Worm (Caenorhabditis elegans) whole organism, L4 larva: Measurements from ENCODE around the gene F41D9.2.

ENCODE experiments used
- D1046.2 ChIP-seq: fragments of 200-800 bp; sonication (Bioruptor generic); IDR thresholded peaks from 2 replicates; pipeline ENCODE4 v1.3.6; 2022; ENCODE audit warnings: missing genetic modification characterization, missing compliant biosample characterization
- F49E8.2 ChIP-seq: sonication (generic microtip); optimal IDR thresholded peaks from 2 replicates; lab custom pipeline; 2016; ENCODE audit warnings: missing compliant biosample characterization, mild to moderate bottlenecking, missing genetic modification characterization, borderline replicate concordance
- T26A8.4 ChIP-seq: fragments of 200-800 bp; sonication (Bioruptor generic); IDR thresholded peaks from 2 replicates; pipeline ENCODE4 v1.3.6; 2022; ENCODE audit warnings: missing genetic modification characterization, missing compliant biosample characterization
- Y105C5A.15 ChIP-seq: fragments of 200-800 bp; sonication (Bioruptor generic); IDR thresholded peaks from 2 replicates; pipeline ENCODE4 v1.3.6; 2022; ENCODE audit warnings: missing genetic modification characterization, missing compliant biosample characterization
- Y75B8A.6 ChIP-seq: fragments of 200-800 bp; sonication (Bioruptor generic); IDR thresholded peaks from 2 replicates; pipeline ENCODE4 v1.3.6; 2022; ENCODE audit warnings: missing genetic modification reagents, missing genetic modification characterization, missing compliant biosample characterization
- ZK337.2 ChIP-seq: fragments of 200-800 bp; sonication (Bioruptor generic); IDR thresholded peaks from 2 replicates; pipeline ENCODE4 v1.3.6; 2022; ENCODE audit warnings: missing genetic modification reagents, missing genetic modification characterization, missing compliant biosample characterization
- aha-1 ChIP-seq: fragments of 150-350 bp; peaks from one replicate; lab custom pipeline; 2014; ENCODE audit warnings: missing biosample characterization, missing genetic modification characterization
- attf-4 ChIP-seq: sonication (generic microtip); optimal IDR thresholded peaks from 3 replicates; lab custom pipeline; 2017; ENCODE audit warnings: missing biosample characterization, missing genetic modification characterization
- ceh-32 ChIP-seq: sonication (generic microtip); optimal IDR thresholded peaks from 2 replicates; lab custom pipeline; 2016; ENCODE audit warnings: mild to moderate bottlenecking, missing genetic modification characterization, missing compliant biosample characterization; ENCODE audit not compliant: poor library complexity
- ceh-44 ChIP-seq: fragments of 200-800 bp; sonication (Bioruptor generic); IDR thresholded peaks from 2 replicates; pipeline ENCODE4 v1.3.6; 2022; ENCODE audit warnings: missing genetic modification reagents, missing genetic modification characterization, missing compliant biosample characterization
- ceh-62 ChIP-seq: sonication (generic microtip); optimal IDR thresholded peaks from 2 replicates; lab custom pipeline; 2017; ENCODE audit warnings: missing biosample characterization, missing genetic modification characterization
- ctbp-1 ChIP-seq: fragments of 200-800 bp; sonication (Bioruptor generic); IDR thresholded peaks from 2 replicates; pipeline ENCODE4 v1.3.6; 2022; ENCODE audit warnings: missing genetic modification reagents, missing genetic modification characterization, missing compliant biosample characterization
- daf-12 ChIP-seq: fragments of 150-350 bp; optimal IDR thresholded peaks from 2 replicates; lab custom pipeline; 2014; ENCODE audit warnings: missing biosample characterization, missing genetic modification reagents, missing genetic modification characterization
- daf-16 ChIP-seq, 3 experiments: sonication (generic microtip); optimal IDR thresholded peaks; 2 replicates each; lab custom pipeline; 2016 to 2017; ENCODE audit warnings: missing genetic modification characterization in 3 of 3, missing genetic modification reagents in 3 of 3, mild to moderate bottlenecking in 2 of 3, missing compliant biosample characterization in 2 of 3, missing biosample characterization in 1 of 3, moderate library complexity in 1 of 3
- daf-19 ChIP-seq: fragments of 200-800 bp; sonication (Bioruptor generic); conservative IDR thresholded peaks from 2 replicates; pipeline ENCODE4 v1.3.6; 2022; ENCODE audit warnings: missing genetic modification characterization, missing compliant biosample characterization
- dmd-6 ChIP-seq: fragments of 200-800 bp; sonication (Bioruptor generic); IDR thresholded peaks from 2 replicates; pipeline ENCODE4 v1.3.6; 2022; ENCODE audit warnings: missing genetic modification reagents, missing genetic modification characterization, missing compliant biosample characterization
- dmd-8 ChIP-seq: fragments of 200-800 bp; sonication (Bioruptor generic); IDR thresholded peaks from 2 replicates; pipeline ENCODE4 v1.3.6; 2022; ENCODE audit warnings: missing genetic modification characterization, missing compliant biosample characterization
- dve-1 ChIP-seq: sonication (generic microtip); optimal IDR thresholded peaks from 2 replicates; lab custom pipeline; 2017; ENCODE audit warnings: antibody characterized with exemption, mild to moderate bottlenecking, missing genetic modification characterization, missing compliant biosample characterization; ENCODE audit not compliant: insufficient read depth
- hif-1 ChIP-seq, 2 experiments: sonication (generic microtip); optimal IDR thresholded peaks; 2 replicates each; lab custom pipeline; 2016 to 2017; ENCODE audit warnings: missing compliant biosample characterization in 2 of 2, missing genetic modification characterization in 2 of 2, missing genetic modification reagents in 2 of 2, missing genotype in 2 of 2, mild to moderate bottlenecking in 1 of 2
- hlh-11 ChIP-seq: fragments of 200-800 bp; sonication (Bioruptor generic); optimal IDR thresholded peaks from 2 replicates; lab custom pipeline; 2018; ENCODE audit warnings: mild to moderate bottlenecking, missing genetic modification characterization, missing compliant biosample characterization
- jun-1 ChIP-seq: fragments of 150-350 bp; optimal IDR thresholded peaks from 2 replicates; lab custom pipeline; 2014; ENCODE audit warnings: missing biosample characterization, missing genetic modification reagents, missing genetic modification characterization
- lin-1 ChIP-seq: fragments of 200-800 bp; sonication (Bioruptor generic); IDR thresholded peaks from 2 replicates; pipeline ENCODE4 v1.3.6; 2022; ENCODE audit warnings: missing genetic modification reagents, missing genetic modification characterization, missing compliant biosample characterization
- lin-38 ChIP-seq: fragments of 200-800 bp; sonication (Bioruptor generic); IDR thresholded peaks from 2 replicates; pipeline ENCODE4 v1.3.6; 2022; ENCODE audit warnings: missing genetic modification reagents, missing genetic modification characterization, missing compliant biosample characterization
- madf-5 ChIP-seq, 2 experiments: fragments of 200-800 bp; sonication (Bioruptor generic); IDR thresholded peaks; 2 replicates each; pipeline ENCODE4 v1.3.6; 2022; ENCODE audit warnings: missing compliant biosample characterization in 2 of 2, missing genetic modification characterization in 2 of 2
- madf-9 ChIP-seq: fragments of 200-800 bp; sonication (Bioruptor generic); conservative IDR thresholded peaks from 2 replicates; pipeline ENCODE4 v1.3.6; 2022; ENCODE audit warnings: missing genetic modification reagents, missing genetic modification characterization, missing compliant biosample characterization
- mdt-29 ChIP-seq: fragments of 200-800 bp; sonication (Bioruptor generic); IDR thresholded peaks from 2 replicates; pipeline ENCODE4 v1.3.6; 2022; ENCODE audit warnings: missing genetic modification reagents, missing genetic modification characterization, missing compliant biosample characterization
- mxl-2 ChIP-seq: fragments of 200-800 bp; sonication (Bioruptor generic); conservative IDR thresholded peaks from 2 replicates; pipeline ENCODE4 v1.3.6; 2022; ENCODE audit warnings: missing genetic modification reagents, missing genetic modification characterization, missing compliant biosample characterization
- mxl-3 ChIP-seq: fragments of 200-800 bp; sonication (Bioruptor generic); optimal IDR thresholded peaks from 2 replicates; lab custom pipeline; 2018; ENCODE audit warnings: mild to moderate bottlenecking, missing genetic modification characterization, missing compliant biosample characterization
- nhr-102 ChIP-seq: sonication (generic microtip); optimal IDR thresholded peaks from 2 replicates; lab custom pipeline; 2016; ENCODE audit warnings: mild to moderate bottlenecking, missing genetic modification characterization, moderate library complexity, missing compliant biosample characterization
- nhr-11 ChIP-seq: fragments of 150-350 bp; optimal IDR thresholded peaks from 2 replicates; lab custom pipeline; 2014; ENCODE audit warnings: missing biosample characterization, missing genetic modification characterization
- nhr-111 ChIP-seq: fragments of 200-800 bp; sonication (Bioruptor generic); optimal IDR thresholded peaks from 2 replicates; lab custom pipeline; 2018; ENCODE audit warnings: mild to moderate bottlenecking, missing genetic modification characterization, missing compliant biosample characterization
- nhr-25 ChIP-seq: sonication (generic microtip); optimal IDR thresholded peaks from 2 replicates; lab custom pipeline; 2017; ENCODE audit warnings: missing genetic modification characterization, mild to moderate bottlenecking, missing compliant biosample characterization, antibody characterized with exemption, moderate library complexity, borderline replicate concordance; ENCODE audit not compliant: insufficient read depth
- nhr-28 ChIP-seq: fragments of 150-350 bp; optimal IDR thresholded peaks from 2 replicates; lab custom pipeline; 2014; ENCODE audit warnings: missing biosample characterization, missing genetic modification characterization
- nhr-41 ChIP-seq: fragments of 200-800 bp; sonication (Bioruptor generic); IDR thresholded peaks from 2 replicates; pipeline ENCODE4 v1.3.6; 2022; ENCODE audit warnings: missing genetic modification reagents, missing genetic modification characterization, missing compliant biosample characterization
- nhr-42 ChIP-seq: fragments of 200-800 bp; sonication (Bioruptor generic); IDR thresholded peaks from 2 replicates; pipeline ENCODE4 v1.3.6; 2022; ENCODE audit warnings: missing genetic modification characterization, missing compliant biosample characterization
- nhr-48 ChIP-seq: sonication (generic microtip); optimal IDR thresholded peaks from 2 replicates; lab custom pipeline; 2016; ENCODE audit warnings: mild to moderate bottlenecking, missing genetic modification characterization, missing compliant biosample characterization
- nhr-77 ChIP-seq: fragments of 150-350 bp; optimal IDR thresholded peaks from 2 replicates; lab custom pipeline; 2014; ENCODE audit warnings: missing biosample characterization, missing genetic modification characterization
- pha-4 ChIP-seq, 2 experiments: fragments of 150-350 bp in 1 of 2; fragments of 200-800 bp in 1 of 2; sonication (Bioruptor generic) in 1 of 2; IDR thresholded peaks in 1 of 2; optimal IDR thresholded peaks in 1 of 2; 2 replicates each; pipeline versions ENCODE4 v1.3.6 to Lab custom; 2014 to 2022; ENCODE audit warnings: missing genetic modification characterization in 2 of 2, missing genetic modification reagents in 2 of 2, missing biosample characterization in 1 of 2, missing compliant biosample characterization in 1 of 2
- php-3 ChIP-seq: fragments of 200-800 bp; sonication (Bioruptor generic); IDR thresholded peaks from 2 replicates; pipeline ENCODE4 v1.3.6; 2022; ENCODE audit warnings: missing genetic modification reagents, missing genetic modification characterization, missing compliant biosample characterization
- rbr-2 ChIP-seq: sonication (generic microtip); optimal IDR thresholded peaks from 2 replicates; lab custom pipeline; 2016; ENCODE audit warnings: missing genotype, missing genetic modification characterization, missing compliant biosample characterization
- snpc-1.2 ChIP-seq: fragments of 200-800 bp; sonication (Bioruptor generic); IDR thresholded peaks from 2 replicates; pipeline ENCODE4 v1.3.6; 2022; ENCODE audit warnings: missing genetic modification reagents, missing genetic modification characterization, missing compliant biosample characterization
- spr-3 ChIP-seq: fragments of 200-800 bp; sonication (Bioruptor generic); optimal IDR thresholded peaks from 2 replicates; lab custom pipeline; 2018; ENCODE audit warnings: mild to moderate bottlenecking, missing genetic modification characterization, missing compliant biosample characterization
- unc-62 ChIP-seq, 3 experiments: fragments of 150-350 bp in 1 of 3; sonication (generic microtip); optimal IDR thresholded peaks in 2 of 3; peaks in 1 of 3; 1 replicate in 1 of 3; 2 replicates in 2 of 3; lab custom pipeline; 2014 to 2017; ENCODE audit warnings: missing biosample characterization in 3 of 3, missing genetic modification characterization in 3 of 3, missing genetic modification reagents in 3 of 3, missing genotype in 1 of 3
- vab-7 ChIP-seq: fragments of 200-800 bp; sonication (Bioruptor generic); IDR thresholded peaks from 2 replicates; pipeline ENCODE4 v1.3.6; 2022; ENCODE audit warnings: missing genetic modification reagents, missing genetic modification characterization, missing compliant biosample characterization
- ztf-7 ChIP-seq: fragments of 150-350 bp; optimal IDR thresholded peaks from 2 replicates; lab custom pipeline; 2014; ENCODE audit warnings: missing biosample characterization, missing genetic modification characterization

Gene F41D9.2

DNA sequence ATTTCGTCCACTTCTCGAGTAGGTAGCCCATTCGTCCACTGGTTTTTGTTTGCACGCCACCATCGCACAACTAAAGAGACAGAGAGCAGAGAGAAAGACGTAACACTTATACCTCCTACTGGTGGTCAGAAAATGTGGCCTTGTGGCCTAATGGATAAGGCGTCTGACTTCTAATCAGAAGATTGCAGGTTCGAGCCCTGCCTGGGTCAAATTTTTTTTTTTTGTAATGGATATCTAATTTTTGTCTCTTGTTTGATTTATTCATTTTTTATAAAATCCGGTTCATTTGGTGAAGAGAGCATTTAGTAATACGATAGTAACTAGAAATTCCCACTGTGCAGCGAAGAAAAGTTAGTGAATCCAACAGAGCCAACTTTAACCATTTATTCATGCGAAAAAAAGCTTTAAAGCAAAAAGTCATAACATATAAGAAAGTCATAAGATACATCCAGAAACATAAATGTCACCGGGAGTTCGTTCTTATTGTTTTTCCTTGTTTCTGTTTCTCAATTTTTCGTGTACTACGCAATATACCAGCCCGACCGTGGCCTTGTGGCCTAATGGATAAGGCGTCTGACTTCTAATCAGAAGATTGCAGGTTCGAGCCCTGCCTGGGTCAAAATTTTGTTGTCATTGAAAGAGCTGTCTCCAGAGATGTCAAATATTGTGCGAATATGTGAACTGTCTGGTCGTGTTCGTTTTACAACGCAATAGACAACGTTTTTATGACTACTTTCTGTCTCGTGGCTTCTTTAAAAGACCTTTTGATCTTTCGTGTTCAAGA is 1.5 kb upstream of the F41D9.2 start (continued):
- TF ChIP-seq lin-1 (GFP tag; lab: Robert Waterston, UW) (no peak), dmd-6 (peak; percentile 53), nhr-102 (tag; lab: Kevin White, UChicago) (peak; percentile 36), spr-3 (GFP tag; lab: Kevin White, UChicago) (no peak), lin-38 (GFP tag; lab: Robert Waterston, UW) (peak; percentile 59), hlh-11 (peak; percentile 16), nhr-42 (GFP tag; lab: Robert Waterston, UW) (0 out of 2 replicates have a peak, but pooled peaks have one; percentile 13), pha-4 (GFP tag; IDR thresholded peaks at IDR 0.05; lab: Robert Waterston, UW) (peak; percentile 71; the same call in 1 of the 2 replicates), pha-4 (tag; optimal IDR thresholded peaks at IDR 0.05; lab: Kevin White, UChicago) (no peak), mdt-29 (GFP tag; lab: Robert Waterston, UW) (no peak), php-3 (GFP tag; lab: Robert Waterston, UW) (0 out of 2 replicates have a peak, but pooled peaks have one; percentile 43), nhr-25 (tag; lab: Kevin White, UChicago) (peak; percentile 60), Y105C5A.15 (0 out of 2 replicates have a peak, but pooled peaks have one; percentile 52), ceh-32 (tag; lab: Kevin White, UChicago) (peak; percentile 3), aha-1 (tag; lab: Kevin White, UChicago) (peak; percentile 72), dmd-8 (GFP tag; lab: Robert Waterston, UW) (peak; percentile 85), snpc-1.2 (peak; percentile 52), mxl-2 (GFP tag; lab: Robert Waterston, UW) (no peak; the same call in 1 of the 2 replicates), unc-62 (GFP tag; optimal IDR thresholded peaks at IDR 0.05 in 1 of 2; lab: Kevin White, UChicago) (no peak), unc-62 (tag; optimal IDR thresholded peaks at IDR 0.05; lab: Kevin White, UChicago) (no peak), ceh-44 (GFP tag; lab: Robert Waterston, UW) (peak; percentile 54; the same call in 1 of the 2 replicates), mxl-3 (GFP tag; lab: Kevin White, UChicago) (no peak), ctbp-1 (GFP tag; lab: Robert Waterston, UW) (peak; percentile 77), madf-9 (peak; percentile 38; the same call in 1 of the 2 replicates), nhr-48 (tag; lab: Kevin White, UChicago) (no peak), rbr-2 (tag; lab: Kevin White, UChicago) (peak; percentile 66), nhr-77 (peak; percentile 39), nhr-28 (tag; lab: Kevin White, UChicago) (no peak), madf-5 (GFP tag; IDR thresholded peaks at IDR 0.05; lab: Robert Waterston, UW) (peak in 1 of 2 experiments; percentile 81; a peak in 1 of 4 replicates), ZK337.2 (GFP tag; lab: Robert Waterston, UW) (0 out of 2 replicates have a peak, but pooled peaks have one; percentile 42), daf-19 (GFP tag; lab: Robert Waterston, UW) (0 out of 2 replicates have a peak, but pooled peaks have one; percentile 9), T26A8.4 (GFP tag; lab: Robert Waterston, UW) (peak; percentile 51; the same call in 1 of the 2 replicates), F49E8.2 (tag; lab: Kevin White, UChicago) (no peak)

DNA sequence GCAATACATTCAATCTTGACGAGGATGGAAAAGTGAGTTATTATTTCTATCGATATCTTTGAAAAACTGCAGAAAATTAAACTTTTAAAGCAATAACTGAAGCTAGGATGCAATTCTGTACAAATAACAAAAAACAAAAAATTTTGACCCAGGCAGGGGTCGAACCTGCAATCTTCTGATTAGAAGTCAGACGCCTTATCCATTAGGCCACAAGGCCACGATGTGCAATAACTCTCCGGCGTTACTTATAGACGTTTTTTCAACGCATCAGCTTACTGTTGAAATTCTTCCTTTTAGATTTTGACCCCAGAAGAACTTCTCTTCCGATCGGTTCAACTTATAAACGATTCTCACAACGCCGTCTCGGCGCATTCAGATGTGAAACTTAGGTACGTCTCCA is 3.1 kb downstream of the F41D9.2 start:
- TF ChIP-seq ztf-7 (tag; lab: Kevin White, UChicago) (no peak), ceh-62 (tag; lab: Kevin White, UChicago) (no peak), nhr-11 (tag; lab: Kevin White, UChicago) (no peak), daf-16 (GFP tag; optimal IDR thresholded peaks at IDR 0.05; lab: Kevin White, UChicago) (peak; percentile 2 to 49), daf-16 (tag; optimal IDR thresholded peaks at IDR 0.05; lab: Kevin White, UChicago) (peak; percentile 53), ceh-44 (GFP tag; lab: Robert Waterston, UW) (peak; percentile 67; the same call in 1 of the 2 replicates), daf-19 (GFP tag; lab: Robert Waterston, UW) (peak; percentile 57; the same call in 1 of the 2 replicates), rbr-2 (tag; lab: Kevin White, UChicago) (peak; percentile 13), Y75B8A.6 (no peak), attf-4 (tag; lab: Kevin White, UChicago) (no peak), nhr-111 (GFP tag; lab: Kevin White, UChicago) (peak; percentile 24), vab-7 (peak; percentile 77), jun-1 (no peak), nhr-41 (GFP tag; lab: Robert Waterston, UW) (peak; percentile 43; the same call in 1 of the 2 replicates), hif-1 (tag; optimal IDR thresholded peaks at IDR 0.05; lab: Kevin White, UChicago) (no peak), dmd-8 (GFP tag; lab: Robert Waterston, UW) (0 out of 2 replicates have a peak, but pooled peaks have one; percentile 75), dve-1 (peak; percentile 3), daf-12 (tag; lab: Kevin White, UChicago) (no peak), D1046.2 (GFP tag; lab: Robert Waterston, UW) (0 out of 2 replicates have a peak, but pooled peaks have one; percentile 13), madf-9 (no peak)
